Worm (Caenorhabditis elegans) whole organism, late embryonic: ENCODE results near the gene T07H3.7.
"Not testable (repeated sequence)": the region's sequence is repeated elsewhere in the genome, so short reads cannot be mapped to it uniquely, and the experiment has no call there.

Experiments
- C08G9.2 ChIP-seq: sonication (generic microtip); optimal IDR thresholded peaks from 2 replicates; lab custom pipeline; 2016; ENCODE audit warnings: mild to moderate bottlenecking, missing genetic modification characterization, moderate library complexity, missing compliant biosample characterization
- C38D4.7 ChIP-seq: fragments of 200-800 bp; sonication (Bioruptor generic); optimal IDR thresholded peaks from 2 replicates; lab custom pipeline; 2018; ENCODE audit warnings: mild to moderate bottlenecking, missing genetic modification characterization, moderate library complexity, missing compliant biosample characterization
- K09A11.1 ChIP-seq: sonication (generic microtip); optimal IDR thresholded peaks from 2 replicates; lab custom pipeline; 2017; ENCODE audit warnings: antibody characterized with exemption, mild to moderate bottlenecking, missing genetic modification characterization, missing compliant biosample characterization; ENCODE audit not compliant: insufficient read depth
- T23F11.4 ChIP-seq: fragments of 200-800 bp; sonication (Bioruptor generic); optimal IDR thresholded peaks from 2 replicates; lab custom pipeline; 2018; ENCODE audit warnings: mild to moderate bottlenecking, missing genetic modification characterization, missing compliant biosample characterization
- ceh-18 ChIP-seq: sonication (generic microtip); optimal IDR thresholded peaks from 2 replicates; lab custom pipeline; 2016; ENCODE audit warnings: missing genetic modification characterization, missing compliant biosample characterization
- ceh-19 ChIP-seq: fragments of 200-800 bp; sonication (Bioruptor generic); optimal IDR thresholded peaks from 2 replicates; lab custom pipeline; 2018; ENCODE audit warnings: mild to moderate bottlenecking, missing genetic modification characterization, missing compliant biosample characterization
- ceh-22 ChIP-seq: sonication (generic microtip); optimal IDR thresholded peaks from 2 replicates; lab custom pipeline; 2017; ENCODE audit warnings: missing biosample characterization, missing genetic modification characterization
- ceh-24 ChIP-seq: sonication (generic microtip); optimal IDR thresholded peaks from 2 replicates; lab custom pipeline; 2016; ENCODE audit warnings: mild to moderate bottlenecking, missing genetic modification characterization, missing compliant biosample characterization
- ceh-45 ChIP-seq: fragments of 200-800 bp; sonication (Bioruptor generic); IDR thresholded peaks from 2 replicates; pipeline ENCODE4 v1.3.6; 2022; ENCODE audit warnings: missing genetic modification reagents, missing genetic modification characterization, missing compliant biosample characterization
- ceh-48 ChIP-seq: sonication (generic microtip); optimal IDR thresholded peaks from 2 replicates; lab custom pipeline; 2016; ENCODE audit warnings: missing genetic modification characterization, inconsistent platforms, missing compliant biosample characterization
- ceh-6 ChIP-seq: fragments of 200-800 bp; sonication (Bioruptor generic); optimal IDR thresholded peaks from 2 replicates; lab custom pipeline; 2018; ENCODE audit warnings: mild to moderate bottlenecking, missing genetic modification characterization, missing compliant biosample characterization
- che-1 ChIP-seq: sonication (generic microtip); optimal IDR thresholded peaks from 2 replicates; lab custom pipeline; 2016; ENCODE audit warnings: mild to moderate bottlenecking, missing genetic modification characterization, missing compliant biosample characterization
- elt-2 ChIP-seq: sonication (generic microtip); optimal IDR thresholded peaks from 2 replicates; lab custom pipeline; 2016; ENCODE audit warnings: missing genetic modification reagents, missing genetic modification characterization, missing compliant biosample characterization
- elt-4 ChIP-seq: sonication (generic microtip); optimal IDR thresholded peaks from 2 replicates; lab custom pipeline; 2016; ENCODE audit warnings: missing genetic modification characterization, missing compliant biosample characterization
- eyg-1 ChIP-seq: sonication (generic microtip); optimal IDR thresholded peaks from 2 replicates; lab custom pipeline; 2016; ENCODE audit warnings: missing genotype, missing genetic modification characterization, missing compliant biosample characterization
- fkh-10 ChIP-seq: fragments of 150-350 bp; optimal IDR thresholded peaks from 2 replicates; lab custom pipeline; 2014; ENCODE audit warnings: missing biosample characterization, missing genetic modification reagents, missing genetic modification characterization
- fkh-6 ChIP-seq: sonication (generic microtip); optimal IDR thresholded peaks from 2 replicates; lab custom pipeline; 2016; ENCODE audit warnings: missing genetic modification characterization, missing compliant biosample characterization
- gmeb-2 ChIP-seq: sonication (generic microtip); optimal IDR thresholded peaks from 2 replicates; lab custom pipeline; 2016; ENCODE audit warnings: missing genetic modification characterization, inconsistent platforms, missing compliant biosample characterization
- hlh-8 ChIP-seq: sonication (generic microtip); optimal IDR thresholded peaks from 2 replicates; lab custom pipeline; 2016; ENCODE audit warnings: missing genotype, missing genetic modification characterization, missing compliant biosample characterization
- madf-2 ChIP-seq: sonication (generic microtip); optimal IDR thresholded peaks from 2 replicates; lab custom pipeline; 2017; ENCODE audit warnings: missing genetic modification characterization, missing compliant biosample characterization
- npax-4 ChIP-seq: sonication (generic microtip); optimal IDR thresholded peaks from 2 replicates; lab custom pipeline; 2016; ENCODE audit warnings: missing genetic modification characterization, missing compliant biosample characterization
- pax-1 ChIP-seq: fragments of 150-350 bp; optimal IDR thresholded peaks from 2 replicates; lab custom pipeline; 2014; ENCODE audit warnings: missing biosample characterization, missing genetic modification characterization
- pha-2 ChIP-seq: sonication (generic microtip); optimal IDR thresholded peaks from 2 replicates; lab custom pipeline; 2017; ENCODE audit warnings: mild to moderate bottlenecking, missing genetic modification characterization, missing compliant biosample characterization
- sox-2 ChIP-seq: fragments of 200-800 bp; sonication (Bioruptor generic); IDR thresholded peaks from 2 replicates; pipeline ENCODE4 v1.3.6; 2022; ENCODE audit warnings: missing genetic modification reagents, missing genetic modification characterization, missing compliant biosample characterization
- syd-9 ChIP-seq: sonication (generic microtip); optimal IDR thresholded peaks from 2 replicates; lab custom pipeline; 2016; ENCODE audit warnings: mild to moderate bottlenecking, missing genetic modification characterization, moderate library complexity, missing compliant biosample characterization
- tbx-7 ChIP-seq: sonication (generic microtip); optimal IDR thresholded peaks from 2 replicates; lab custom pipeline; 2016; ENCODE audit warnings: missing genotype, missing genetic modification characterization, missing compliant biosample characterization
- unc-55 ChIP-seq: sonication (generic microtip); optimal IDR thresholded peaks from 2 replicates; lab custom pipeline; 2017; ENCODE audit warnings: missing biosample characterization, missing genetic modification reagents, missing genetic modification characterization

Gene T07H3.7

ce11 chrII:1589845-1590244 lies at the start of gene T07H3.7:
TSS of gene T07H3.7 (minus strand) at chrII:1589945.
- TF ChIP-seq che-1 (tag; lab: Kevin White, UChicago) (no peak), tbx-7 (no peak), ceh-18 (tag; lab: Kevin White, UChicago) (no peak), gmeb-2 (no peak), elt-4 (tag; lab: Kevin White, UChicago) (no peak), pha-2 (tag; lab: Kevin White, UChicago) (no peak), ceh-48 (tag; lab: Kevin White, UChicago) (no peak), elt-2 (tag; lab: Kevin White, UChicago) (no peak)

- not testable (repeated sequence) for TF ChIP-seq fkh-10 (GFP tag; lab: Kevin White, UChicago); syd-9 (tag; lab: Kevin White, UChicago); pax-1 (tag; lab: Kevin White, UChicago)
Measured at ce11 chrII:1636392-1636791, 46.6 kb upstream of the T07H3.7 start, which contains the start of gene srg-20. TSS of gene srg-20 (plus strand) at chrII:1636692.

- no peak for TF ChIP-seq ceh-24 (tag; lab: Kevin White, UChicago)
Measured at ce11 chrII:1635969-1636368, 46.2 kb upstream of the T07H3.7 start.

ce11 chrII:1633490-1633889 lies 43.7 kb upstream of the T07H3.7 start, which contains the start of gene C08E3.1:
TSS of gene C08E3.1 (plus strand) at chrII:1633790.
- TF ChIP-seq C38D4.7 (GFP tag; lab: Kevin White, UChicago); npax-4 (tag; lab: Kevin White, UChicago); ceh-6 (GFP tag; lab: Kevin White, UChicago): not testable (repeated sequence)

ce11 chrII:1632216-1632615 lies 42.5 kb upstream of the T07H3.7 start, which contains the start of gene C08E3.13:
TSS of gene C08E3.13 (minus strand) at chrII:1632316.
- TF ChIP-seq fkh-6; unc-55 (GFP tag; lab: Kevin White, UChicago); C08G9.2 (tag; lab: Kevin White, UChicago): not testable (repeated sequence)
- TF ChIP-seq, all 69 proteins: peak for 0; not testable (repeated sequence) for 69

- TF ChIP-seq hlh-8 (tag; lab: Kevin White, UChicago); K09A11.1 (tag; lab: Kevin White, UChicago); ceh-19 (GFP tag; lab: Kevin White, UChicago): not testable (repeated sequence)
Measured at ce11 chrII:1627783-1628182, 38.0 kb upstream of the T07H3.7 start, which contains the start of gene C08E3.15. TSS of gene C08E3.15 (minus strand) at chrII:1627883.

- TF ChIP-seq sox-2 (GFP tag; lab: Robert Waterston, UW), result no peak
- no peak for TF ChIP-seq ceh-19 (GFP tag; lab: Kevin White, UChicago)
- no peak for TF ChIP-seq hlh-8 (tag; lab: Kevin White, UChicago)
- no peak for TF ChIP-seq eyg-1 (tag; lab: Kevin White, UChicago)
- no peak for TF ChIP-seq madf-2 (tag; lab: Kevin White, UChicago)
Measured at ce11 chrII:1625666-1626065, 35.9 kb upstream of the T07H3.7 start, which contains the start of gene C08E3.14. TSS of gene C08E3.14 (plus strand) at chrII:1625966.

ce11 chrII:1624572-1624971 lies 34.8 kb upstream of the T07H3.7 start, which contains the start of gene fbxa-160:
TSS of gene fbxa-160 (minus strand) at chrII:1624672.
- TF ChIP-seq T23F11.4 (GFP tag; lab: Kevin White, UChicago) (no peak), ceh-22 (tag; lab: Kevin White, UChicago) (no peak), ceh-45 (GFP tag; lab: Robert Waterston, UW) (no peak)
- TF ChIP-seq, all 69 proteins: peak for 0
